Fruit fly (Drosophila melanogaster) whole organism, embryonic: ENCODE results near the gene CG43447.

Experiments used
- ATbp ChIP-seq: fragments of 200-800 bp; sonication (Bioruptor generic); optimal IDR thresholded peaks from 2 replicates; lab custom pipeline; 2017; ENCODE audit warnings: missing biosample characterization, mild to moderate bottlenecking, missing genetic modification characterization, missing genetic modification reagents
- Antp ChIP-seq: fragments of 200-800 bp; sonication (Bioruptor generic); optimal IDR thresholded peaks from 3 replicates; lab custom pipeline; 2016; ENCODE audit warnings: missing biosample characterization, missing genetic modification characterization
- BEAF-32 ChIP-seq: fragments of 200-800 bp; sonication (Bioruptor generic); optimal IDR thresholded peaks from 3 replicates; lab custom pipeline; 2017; ENCODE audit warnings: missing biosample characterization, missing genetic modification characterization, mild to moderate bottlenecking, moderate library complexity, missing genetic modification reagents
- Blimp-1 ChIP-seq: fragments of 200-800 bp; sonication (Bioruptor generic); optimal IDR thresholded peaks from 3 replicates; lab custom pipeline; 2018; ENCODE audit warnings: missing biosample characterization, missing genetic modification characterization, mild to moderate bottlenecking, moderate library complexity, missing genetic modification reagents
- Bteb2 ChIP-seq: fragments of 200-800 bp; sonication (Bioruptor generic); optimal IDR thresholded peaks from 2 replicates; lab custom pipeline; 2016; ENCODE audit warnings: missing biosample characterization, missing genetic modification characterization
- CG1024 ChIP-seq: fragments of 200-800 bp; sonication (Bioruptor generic); IDR thresholded peaks from 2 replicates; pipeline ENCODE4 v1.3.6; 2022; ENCODE audit warnings: missing biosample characterization, missing genetic modification characterization
- CG10274 ChIP-seq: fragments of 200-800 bp; sonication (Bioruptor generic); optimal IDR thresholded peaks from 3 replicates; lab custom pipeline; 2017; ENCODE audit warnings: missing biosample characterization, mild to moderate bottlenecking, missing genetic modification characterization
- CG11695 ChIP-seq: fragments of 200-800 bp; sonication (Bioruptor generic); IDR thresholded peaks from 3 replicates; pipeline ENCODE4 v1.3.6; 2022; ENCODE audit warnings: missing biosample characterization, missing genetic modification characterization
- CG12659 ChIP-seq: fragments of 200-800 bp; sonication (Bioruptor generic); optimal IDR thresholded peaks from 3 replicates; lab custom pipeline; 2017; ENCODE audit warnings: mild to moderate bottlenecking, missing biosample characterization, missing genetic modification reagents, missing genetic modification characterization
- CG12769 ChIP-seq: fragments of 200-800 bp; sonication (Bioruptor generic); optimal IDR thresholded peaks from 2 replicates; lab custom pipeline; 2019; ENCODE audit warnings: missing biosample characterization, mild to moderate bottlenecking, missing genetic modification characterization, moderate library complexity
- CG13123 ChIP-seq: fragments of 200-800 bp; sonication (Bioruptor generic); optimal IDR thresholded peaks from 2 replicates; lab custom pipeline; 2016; ENCODE audit warnings: missing biosample characterization, missing genetic modification characterization
- CG14860 ChIP-seq: fragments of 200-800 bp; sonication (Bioruptor generic); IDR thresholded peaks from 3 replicates; pipeline ENCODE4 v1.3.6; 2022; ENCODE audit warnings: missing biosample characterization, missing genetic modification characterization; ENCODE audit not compliant: partially characterized antibody
- CG1529 ChIP-seq: fragments of 200-800 bp; sonication (Bioruptor generic); optimal IDR thresholded peaks from 3 replicates; lab custom pipeline; 2018; ENCODE audit warnings: missing biosample characterization, missing genetic modification characterization
- CG15601 ChIP-seq: fragments of 200-800 bp; sonication (Bioruptor generic); optimal IDR thresholded peaks from 3 replicates; lab custom pipeline; 2019; ENCODE audit warnings: missing biosample characterization, mild to moderate bottlenecking, missing genetic modification characterization, moderate library complexity
- CG18764 ChIP-seq: fragments of 200-800 bp; sonication (Bioruptor generic); optimal IDR thresholded peaks from 3 replicates; lab custom pipeline; 2016; ENCODE audit warnings: missing biosample characterization, missing genetic modification characterization
- CG2120 ChIP-seq: fragments of 200-800 bp; sonication (Bioruptor generic); optimal IDR thresholded peaks from 3 replicates; lab custom pipeline; 2016; ENCODE audit warnings: missing biosample characterization, missing genetic modification characterization
- CG33213 ChIP-seq: fragments of 200-800 bp; sonication (Bioruptor generic); optimal IDR thresholded peaks from 3 replicates; lab custom pipeline; 2016; ENCODE audit warnings: missing biosample characterization, missing genetic modification characterization
- CG34224 ChIP-seq: fragments of 200-800 bp; sonication (Bioruptor generic); IDR thresholded peaks from 3 replicates; pipeline ENCODE4 v1.3.6; 2022; ENCODE audit warnings: missing biosample characterization, missing genetic modification characterization; ENCODE audit not compliant: partially characterized antibody
- CG34376 ChIP-seq: fragments of 200-800 bp; sonication (Bioruptor generic); optimal IDR thresholded peaks from 2 replicates; lab custom pipeline; 2018; ENCODE audit warnings: missing biosample characterization, mild to moderate bottlenecking, missing genetic modification characterization
- CG42726 ChIP-seq: fragments of 200-800 bp; sonication (Bioruptor generic); IDR thresholded peaks from 2 replicates; pipeline ENCODE4 v1.3.6; 2022; ENCODE audit warnings: missing biosample characterization, missing genetic modification characterization; ENCODE audit not compliant: partially characterized antibody
- CG5180 ChIP-seq: fragments of 200-800 bp; sonication (Bioruptor generic); optimal IDR thresholded peaks from 3 replicates; lab custom pipeline; 2017; ENCODE audit warnings: missing biosample characterization, missing genetic modification characterization, mild to moderate bottlenecking, moderate library complexity, missing genetic modification reagents
- CG6791 ChIP-seq: fragments of 200-800 bp; sonication (Bioruptor generic); IDR thresholded peaks from 3 replicates; pipeline ENCODE4 v1.3.6; 2022; ENCODE audit warnings: missing biosample characterization, missing genetic modification characterization; ENCODE audit not compliant: partially characterized antibody
- CG7556 ChIP-seq: fragments of 200-800 bp; sonication (Bioruptor generic); optimal IDR thresholded peaks from 2 replicates; lab custom pipeline; 2017; ENCODE audit warnings: missing biosample characterization, mild to moderate bottlenecking, missing genetic modification characterization
- CG7928 ChIP-seq: fragments of 200-800 bp; sonication (Bioruptor generic); optimal IDR thresholded peaks from 2 replicates; lab custom pipeline; 2017; ENCODE audit warnings: missing biosample characterization, mild to moderate bottlenecking, missing genetic modification characterization
- CG9817 ChIP-seq: fragments of 200-800 bp; sonication (Bioruptor generic); optimal IDR thresholded peaks from 2 replicates; lab custom pipeline; 2018; ENCODE audit warnings: missing biosample characterization, mild to moderate bottlenecking, missing genetic modification characterization, moderate library complexity
- Dfd ChIP-seq, 2 experiments: fragments of >200 bp; optimal IDR thresholded peaks; 2 replicates each; lab custom pipeline; 2017; ENCODE audit warnings: missing biosample characterization in 2 of 2, missing genetic modification characterization in 2 of 2
- E2f1 ChIP-seq: fragments of 200-800 bp; sonication (Bioruptor generic); IDR thresholded peaks from 2 replicates; pipeline ENCODE4 v1.3.6; 2022; ENCODE audit warnings: missing biosample characterization, missing genetic modification characterization
- Ets65A ChIP-seq: fragments of 200-800 bp; sonication (Bioruptor generic); peaks from one replicate; lab custom pipeline; 2016; ENCODE audit warnings: missing biosample characterization, missing genetic modification characterization
- Hmx ChIP-seq: fragments of 200-800 bp; sonication (Bioruptor generic); optimal IDR thresholded peaks from 2 replicates; lab custom pipeline; 2016; ENCODE audit warnings: missing biosample characterization, missing genetic modification characterization
- Hsf ChIP-seq: fragments of 200-800 bp; sonication (Bioruptor generic); optimal IDR thresholded peaks from 3 replicates; lab custom pipeline; 2016; ENCODE audit warnings: missing biosample characterization, missing genetic modification characterization
- NC2α ChIP-seq: fragments of 200-800 bp; sonication (Bioruptor generic); optimal IDR thresholded peaks from 2 replicates; lab custom pipeline; 2016; ENCODE audit warnings: missing biosample characterization, missing genetic modification characterization
- Usf ChIP-seq: fragments of 200-800 bp; sonication (Bioruptor generic); optimal IDR thresholded peaks from 2 replicates; lab custom pipeline; 2017; ENCODE audit warnings: missing genotype, missing biosample characterization, missing genetic modification characterization
- Vsx1 ChIP-seq: fragments of 200-800 bp; sonication (Bioruptor generic); optimal IDR thresholded peaks from 2 replicates; lab custom pipeline; 2017; ENCODE audit warnings: missing biosample characterization, mild to moderate bottlenecking, missing genetic modification characterization, missing genetic modification reagents
- YL-1 ChIP-seq: fragments of 200-800 bp; sonication (Bioruptor generic); optimal IDR thresholded peaks from 3 replicates; lab custom pipeline; 2017; ENCODE audit warnings: missing biosample characterization, mild to moderate bottlenecking, missing genetic modification characterization
- al ChIP-seq: fragments of 200-800 bp; sonication (Bioruptor generic); IDR thresholded peaks from 2 replicates; pipeline ENCODE4 v1.3.6; 2022; ENCODE audit warnings: missing biosample characterization, missing genetic modification characterization
- bsh ChIP-seq, 2 experiments: fragments of 200-800 bp; sonication (Bioruptor generic); optimal IDR thresholded peaks; 2 replicates each; lab custom pipeline; 2017 to 2018; ENCODE audit warnings: mild to moderate bottlenecking in 2 of 2, missing biosample characterization in 2 of 2, missing genetic modification characterization in 2 of 2, moderate library complexity in 1 of 2
- disco-r ChIP-seq: fragments of 200-800 bp; sonication (Bioruptor generic); optimal IDR thresholded peaks from 2 replicates; lab custom pipeline; 2016; ENCODE audit warnings: missing biosample characterization, missing genetic modification characterization
- gfzf ChIP-seq: fragments of 200-800 bp; sonication (Bioruptor generic); optimal IDR thresholded peaks from 2 replicates; lab custom pipeline; 2016; ENCODE audit warnings: missing biosample characterization, mild to moderate bottlenecking, missing genetic modification characterization, moderate library complexity
- gro ChIP-seq: fragments of 200-800 bp; sonication (Bioruptor generic); optimal IDR thresholded peaks from 2 replicates; lab custom pipeline; 2016; ENCODE audit warnings: missing biosample characterization, missing genetic modification characterization
- gsb-n ChIP-seq: fragments of 200-800 bp; sonication (Bioruptor generic); optimal IDR thresholded peaks from 3 replicates; lab custom pipeline; 2018; ENCODE audit warnings: missing biosample characterization, mild to moderate bottlenecking, missing genetic modification characterization
- hbn ChIP-seq: fragments of 200-800 bp; sonication (Bioruptor generic); IDR thresholded peaks from 2 replicates; pipeline ENCODE4 v1.3.6; 2022; ENCODE audit warnings: missing biosample characterization, missing genetic modification characterization; ENCODE audit not compliant: partially characterized antibody
- ind ChIP-seq: fragments of 200-800 bp; sonication (Bioruptor generic); optimal IDR thresholded peaks from 3 replicates; lab custom pipeline; 2016; ENCODE audit warnings: missing biosample characterization, missing genetic modification characterization
- pan ChIP-seq, 4 experiments: fragments of >200 bp in 3 of 4; fragments of 200-800 bp in 1 of 4; sonication (Bioruptor generic) in 1 of 4; optimal IDR thresholded peaks in 3 of 4; IDR thresholded peaks in 1 of 4; 2 replicates each; pipeline versions ENCODE4 v1.3.6 to Lab custom; 2017 to 2022; ENCODE audit warnings: missing biosample characterization in 2 of 4, missing genetic modification characterization in 2 of 4, mixed read lengths in 1 of 4
- phol ChIP-seq: fragments of 200-800 bp; sonication (Bioruptor generic); optimal IDR thresholded peaks from 3 replicates; lab custom pipeline; 2018; ENCODE audit warnings: missing biosample characterization, mild to moderate bottlenecking, missing genetic modification characterization, moderate library complexity
- pum ChIP-seq: fragments of 200-800 bp; sonication (Bioruptor generic); optimal IDR thresholded peaks from 2 replicates; lab custom pipeline; 2016; ENCODE audit warnings: missing biosample characterization, missing genetic modification characterization
- row ChIP-seq: fragments of 200-800 bp; sonication (Bioruptor generic); IDR thresholded peaks from 3 replicates; pipeline ENCODE4 v1.3.6; 2022; ENCODE audit warnings: missing biosample characterization, missing genetic modification characterization
- sens ChIP-seq: fragments of 200-800 bp; sonication (Bioruptor generic); peaks from one replicate; lab custom pipeline; 2016; ENCODE audit warnings: missing biosample characterization, missing genetic modification characterization
- slou ChIP-seq: fragments of 200-800 bp; sonication (Bioruptor generic); optimal IDR thresholded peaks from 3 replicates; lab custom pipeline; 2016; ENCODE audit warnings: missing biosample characterization, missing genetic modification characterization
- twi ChIP-seq: fragments of 200-800 bp; optimal IDR thresholded peaks from 2 replicates; lab custom pipeline; 2019; ENCODE audit warnings: missing biosample characterization, mild to moderate bottlenecking, missing genetic modification characterization, moderate library complexity
- z ChIP-seq: fragments of 200-800 bp; sonication (Bioruptor generic); IDR thresholded peaks from 3 replicates; pipeline ENCODE4 v1.3.6; 2022; ENCODE audit warnings: missing biosample characterization, missing genetic modification characterization

Gene CG43447

dm6 chr3R:27421810-27422209, 18.3 kb upstream of the CG43447 start (continued):
- TF ChIP-seq ATbp (no peak), E2f1 (GFP tag; lab: Robert Waterston, UW) (0 out of 2 replicates have a peak, but pooled peaks have one; percentile 22), CG33213 (GFP tag; lab: Kevin White, UChicago) (no peak), Ets65A (GFP tag; lab: Kevin White, UChicago) (peak; percentile 78), slou (no peak), hbn (no peak), CG13123 (GFP tag; lab: Kevin White, UChicago) (no peak), gsb-n (tag; lab: Kevin White, UChicago) (no peak), CG6791 (GFP tag; lab: Robert Waterston, UW) (no peak), CG11695 (no peak), CG14860 (GFP tag; lab: Robert Waterston, UW) (no peak), z (GFP tag; lab: Robert Waterston, UW) (no peak), CG18764 (GFP tag; lab: Kevin White, UChicago) (no peak), Hmx (no peak), CG15601 (no peak), gfzf (GFP tag; lab: Kevin White, UChicago) (no peak), Dfd (GFP tag; optimal IDR thresholded peaks at IDR 0.05; lab: Kevin White, UChicago) (no peak), BEAF-32 (GFP tag; lab: Kevin White, UChicago) (no peak), CG1529 (GFP tag; lab: Kevin White, UChicago) (no peak), pum (peak; percentile 4), ind (GFP tag; lab: Kevin White, UChicago) (peak; percentile 28), pan (optimal IDR thresholded peaks at IDR 0.05; lab: Kevin White, UChicago) (no peak), pan (GFP tag; optimal IDR thresholded peaks at IDR 0.05 in 1 of 2, IDR thresholded peaks at IDR 0.05 in 1 of 2) (no peak), CG1024 (GFP tag; lab: Robert Waterston, UW) (no peak), CG9817 (tag; lab: Kevin White, UChicago) (no peak), Vsx1 (no peak), disco-r (GFP tag; lab: Kevin White, UChicago) (no peak), bsh (GFP tag; optimal IDR thresholded peaks at IDR 0.05; lab: Kevin White, UChicago) (peak in 1 of 2 experiments; percentile 33), Bteb2 (GFP tag; lab: Kevin White, UChicago) (no peak), Blimp-1 (GFP tag; lab: Kevin White, UChicago) (peak; percentile 28), CG34224 (GFP tag; lab: Robert Waterston, UW) (no peak), CG2120 (peak; percentile 41), twi (tag; lab: Kevin White, UChicago) (no peak), sens (GFP tag; lab: Kevin White, UChicago) (peak; percentile 45), al (0 out of 2 replicates have a peak, but pooled peaks have one; percentile 6), CG12659 (GFP tag; lab: Kevin White, UChicago) (no peak), CG7556 (GFP tag; lab: Kevin White, UChicago) (peak; percentile 17), row (peak; percentile 43; the same call in 1 of the 3 replicates), Usf (GFP tag; lab: Kevin White, UChicago) (no peak), CG5180 (GFP tag; lab: Kevin White, UChicago) (no peak), CG10274 (GFP tag; lab: Kevin White, UChicago) (no peak), NC2α (GFP tag; lab: Kevin White, UChicago) (no peak), phol (peak; percentile 35), CG34376 (GFP tag; lab: Kevin White, UChicago) (no peak), Antp (GFP tag; lab: Kevin White, UChicago) (peak; percentile 3), Hsf (peak; percentile 19), CG12769 (tag; lab: Kevin White, UChicago) (peak; percentile 32), gro (no peak), YL-1 (no peak), CG42726 (no peak), CG7928 (GFP tag; lab: Kevin White, UChicago) (no peak)
